Worm (Caenorhabditis elegans) whole organism, young adult: ENCODE results near the gene F59A6.11.

Source experiments
- F23B12.7 ChIP-seq: sonication (generic microtip); optimal IDR thresholded peaks from 2 replicates; lab custom pipeline; 2017; ENCODE audit warnings: missing genetic modification characterization, mild to moderate bottlenecking, missing compliant biosample characterization, antibody characterized with exemption, moderate library complexity; ENCODE audit not compliant: insufficient read depth
- F49E8.2 ChIP-seq: sonication (generic microtip); optimal IDR thresholded peaks from 3 replicates; lab custom pipeline; 2017; ENCODE audit warnings: missing genetic modification characterization, mild to moderate bottlenecking, missing compliant biosample characterization, antibody characterized with exemption, moderate library complexity; ENCODE audit not compliant: insufficient read depth
- Y53F4B.3 ChIP-seq: fragments of 200-800 bp; sonication (Bioruptor generic); IDR thresholded peaks from 2 replicates; pipeline ENCODE4 v1.3.6; 2022; ENCODE audit warnings: missing genetic modification reagents, missing genetic modification characterization, missing compliant biosample characterization
- Y95B8A.8 ChIP-seq: fragments of 200-800 bp; sonication (Bioruptor generic); IDR thresholded peaks from 2 replicates; pipeline ENCODE4 v1.3.6; 2022; ENCODE audit warnings: missing genetic modification reagents, missing genetic modification characterization, missing compliant biosample characterization
- dpff-1 ChIP-seq: sonication (generic microtip); optimal IDR thresholded peaks from 2 replicates; lab custom pipeline; 2017; ENCODE audit warnings: mild to moderate bottlenecking, missing genetic modification characterization, missing compliant biosample characterization
- gei-17 ChIP-seq: fragments of 200-800 bp; sonication (Bioruptor generic); optimal IDR thresholded peaks from 2 replicates; lab custom pipeline; 2018; ENCODE audit warnings: mild to moderate bottlenecking, missing genetic modification characterization, missing compliant biosample characterization
- repo-1 ChIP-seq: sonication (generic microtip); optimal IDR thresholded peaks from 2 replicates; lab custom pipeline; 2017; ENCODE audit warnings: mild to moderate bottlenecking, missing genetic modification characterization, missing compliant biosample characterization

DNA sequence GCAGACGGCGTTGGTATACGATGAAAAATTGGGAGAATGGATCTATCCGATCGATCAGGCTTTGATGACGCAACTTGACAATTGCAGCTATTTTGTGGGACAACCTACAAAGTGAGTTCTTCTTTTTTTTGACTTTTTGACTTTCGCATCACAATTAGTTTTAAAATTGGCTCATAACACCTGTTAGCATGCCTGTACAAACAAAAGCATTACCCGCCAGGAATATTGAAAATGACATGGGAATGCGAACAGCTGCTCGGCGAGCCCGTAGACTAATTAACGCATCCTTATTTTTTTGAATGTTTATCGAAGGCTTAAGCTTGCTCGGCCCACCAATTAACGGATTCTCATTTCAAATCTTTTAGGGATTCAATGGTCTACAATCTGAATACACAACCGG, 11.3 kb downstream of the F59A6.11 start:
- TF ChIP-seq gei-17 (no peak), repo-1 (tag; lab: Kevin White, UChicago) (no peak), F23B12.7 (tag; lab: Kevin White, UChicago) (no peak), dpff-1 (tag; lab: Kevin White, UChicago) (no peak), F49E8.2 (tag; lab: Kevin White, UChicago) (no peak), Y95B8A.8 (no peak), Y53F4B.3 (GFP tag; lab: Robert Waterston, UW) (no peak)
